Fruit fly (Drosophila melanogaster) S2 (cell line): ENCODE results near the gene Men.

Source experiments
- CG8478 ChIP-seq: fragments of >200 bp; optimal IDR thresholded peaks from 2 replicates; lab custom pipeline; 2018
- CTCF ChIP-seq, 2 experiments: fragments of >200 bp; optimal IDR thresholded peaks; 2 replicates each; lab custom pipeline; 2018

- TF ChIP-seq CG8478 (no peak), CTCF (optimal IDR thresholded peaks at IDR 0.05; lab: Kevin White, UChicago) (no peak)
These were observed 5.9 kb upstream of the Men start for dm6 chr3R:12727944-12728649.
